Fruit fly (Drosophila melanogaster): ENCODE results near the gene GAPcenA.

GAPcenA gene

dm6 chr3L:8318916-8319506 is 27.4 kb upstream of the GAPcenA start, which contains the start of gene CG43059:
Gene CG43059, minus strand, starts transcription at chr3L:8318966.
- TF ChIP-seq br (GFP tag; optimal IDR thresholded peaks at IDR 0.05), result no peak
- no peak for TF ChIP-seq CG32264 (GFP tag; optimal IDR thresholded peaks at IDR 0.05)
- no peak for TF ChIP-seq Rel (GFP tag; optimal IDR thresholded peaks at IDR 0.05)
- TF ChIP-seq Rel (tag; optimal IDR thresholded peaks at IDR 0.05), result no peak
- TF ChIP-seq dl (GFP tag; optimal IDR thresholded peaks at IDR 0.05; ENCODE audit: insufficient read depth in 1 of 2, partially characterized antibody in 2 of 2), result no peak

dm6 chr3L:8320105-8320813 is 26.1 kb upstream of the GAPcenA start, which contains the start of gene CG13670:
Gene CG13670, plus strand, starts transcription at chr3L:8320763.
- TF ChIP-seq dmrt93B (GFP tag; optimal IDR thresholded peaks at IDR 0.05), result peak; percentile 8
- peak; percentile 28 for TF ChIP-seq HLH106 (tag; optimal IDR thresholded peaks at IDR 0.05)
- peak; percentile 37 for TF ChIP-seq h (GFP tag; optimal IDR thresholded peaks at IDR 0.05)
- TF ChIP-seq Abd-B (GFP tag; optimal IDR thresholded peaks at IDR 0.05), result no peak
- no peak for TF ChIP-seq N (GFP tag; optimal IDR thresholded peaks at IDR 0.05)
- TF ChIP-seq Vsx2 (GFP tag; optimal IDR thresholded peaks at IDR 0.05; ENCODE audit: partially characterized antibody), result no peak
- TF ChIP-seq Hr78 (GFP tag; optimal IDR thresholded peaks at IDR 0.05), result no peak

- TF ChIP-seq Vsx2 (GFP tag; optimal IDR thresholded peaks at IDR 0.05; ENCODE audit: partially characterized antibody) (no peak), Abd-B (GFP tag; optimal IDR thresholded peaks at IDR 0.05) (no peak), Myc (optimal IDR thresholded peaks at IDR 0.05) (no peak), foxo (GFP tag; optimal IDR thresholded peaks at IDR 0.05) (no peak), Mio (GFP tag; optimal IDR thresholded peaks at IDR 0.05) (no peak), dsf (GFP tag; optimal IDR thresholded peaks at IDR 0.05; ENCODE audit: borderline replicate concordance) (no peak), Jra (GFP tag; optimal IDR thresholded peaks at IDR 0.05) (no peak), GATAd (GFP tag; optimal IDR thresholded peaks at IDR 0.05) (no peak), Rel (GFP tag; optimal IDR thresholded peaks at IDR 0.05) (no peak), Rel (tag; optimal IDR thresholded peaks at IDR 0.05) (no peak), sage (GFP tag; optimal IDR thresholded peaks at IDR 0.05) (no peak), psq (GFP tag; optimal IDR thresholded peaks at IDR 0.05) (no peak), dmrt93B (GFP tag; optimal IDR thresholded peaks at IDR 0.05) (no peak), Hr78 (GFP tag; optimal IDR thresholded peaks at IDR 0.05) (no peak), rgr (GFP tag; optimal IDR thresholded peaks at IDR 0.05) (no peak), jim (GFP tag; optimal IDR thresholded peaks at IDR 0.05) (no peak), br (GFP tag; optimal IDR thresholded peaks at IDR 0.05) (no peak), OdsH (GFP tag; optimal IDR thresholded peaks at IDR 0.05) (no peak)
Measured at dm6 chr3L:8323817-8324216, 22.5 kb upstream of the GAPcenA start.

- TF ChIP-seq dmrt93B (GFP tag; optimal IDR thresholded peaks at IDR 0.05) (no peak), psq (GFP tag; optimal IDR thresholded peaks at IDR 0.05) (no peak), foxo (GFP tag; optimal IDR thresholded peaks at IDR 0.05) (no peak), jim (GFP tag; optimal IDR thresholded peaks at IDR 0.05) (no peak), ey (GFP tag; optimal IDR thresholded peaks at IDR 0.05) (no peak), br (GFP tag; optimal IDR thresholded peaks at IDR 0.05) (no peak), sv (GFP tag; optimal IDR thresholded peaks at IDR 0.05) (no peak), Rel (GFP tag; optimal IDR thresholded peaks at IDR 0.05) (no peak), Rel (tag; optimal IDR thresholded peaks at IDR 0.05) (no peak), OdsH (GFP tag; optimal IDR thresholded peaks at IDR 0.05) (no peak), fru (GFP tag; optimal IDR thresholded peaks at IDR 0.05) (no peak), Dif (GFP tag; optimal IDR thresholded peaks at IDR 0.05; ENCODE audit: partially characterized antibody) (no peak), tai (GFP tag; optimal IDR thresholded peaks at IDR 0.05) (no peak), Dfd (GFP tag; optimal IDR thresholded peaks at IDR 0.05) (no peak), CG9705 (GFP tag; optimal IDR thresholded peaks at IDR 0.05) (no peak)
Measured at dm6 chr3L:8325559-8325958, 20.8 kb upstream of the GAPcenA start, which contains the start of gene CG34461. Gene CG34461, plus strand, starts transcription at chr3L:8325859.

dm6 chr3L:8328283-8328682 is 18.1 kb upstream of the GAPcenA start, which contains the start of gene CG34462:
Gene CG34462, plus strand, starts transcription at chr3L:8328583.
- TF ChIP-seq Abd-B (GFP tag; optimal IDR thresholded peaks at IDR 0.05) (no peak), sage (GFP tag; optimal IDR thresholded peaks at IDR 0.05) (no peak), Dfd (GFP tag; optimal IDR thresholded peaks at IDR 0.05) (no peak), dl (GFP tag; optimal IDR thresholded peaks at IDR 0.05; ENCODE audit: insufficient read depth in 1 of 2, partially characterized antibody in 2 of 2) (no peak), brk (GFP tag; optimal IDR thresholded peaks at IDR 0.05) (no peak), dmrt93B (GFP tag; optimal IDR thresholded peaks at IDR 0.05) (no peak), Myc (optimal IDR thresholded peaks at IDR 0.05) (no peak), tai (GFP tag; optimal IDR thresholded peaks at IDR 0.05) (no peak), dsf (GFP tag; optimal IDR thresholded peaks at IDR 0.05; ENCODE audit: borderline replicate concordance) (no peak), pan (optimal IDR thresholded peaks at IDR 0.05) (no peak)

Data from whole organism, wandering third instar larva.